Worm (Caenorhabditis elegans) whole organism, late embryonic: ENCODE data around the gene nekl-3.
A peak's percentile ranks its signal among the peaks of the same experiment; 100 is the strongest.

Experiments used
- C08G9.2 ChIP-seq: sonication (generic microtip); optimal IDR thresholded peaks from 2 replicates; lab custom pipeline; 2016; ENCODE audit warnings: mild to moderate bottlenecking, missing genetic modification characterization, moderate library complexity, missing compliant biosample characterization
- K02D7.2 ChIP-seq: sonication (generic microtip); optimal IDR thresholded peaks from 2 replicates; lab custom pipeline; 2017; ENCODE audit warnings: mild to moderate bottlenecking, missing genetic modification characterization, missing compliant biosample characterization
- T23F11.4 ChIP-seq: fragments of 200-800 bp; sonication (Bioruptor generic); optimal IDR thresholded peaks from 2 replicates; lab custom pipeline; 2018; ENCODE audit warnings: mild to moderate bottlenecking, missing genetic modification characterization, missing compliant biosample characterization
- Y22D7AL.16 ChIP-seq: sonication (generic microtip); optimal IDR thresholded peaks from 2 replicates; lab custom pipeline; 2016; ENCODE audit warnings: missing genetic modification characterization, missing compliant biosample characterization
- ama-1 ChIP-seq: fragments of 150-350 bp; optimal IDR thresholded peaks from 2 replicates; lab custom pipeline; 2014
- ceh-14 ChIP-seq: sonication (generic microtip); optimal IDR thresholded peaks from 2 replicates; lab custom pipeline; 2016; ENCODE audit warnings: missing genotype, missing genetic modification characterization, missing compliant biosample characterization
- ceh-19 ChIP-seq: fragments of 200-800 bp; sonication (Bioruptor generic); optimal IDR thresholded peaks from 2 replicates; lab custom pipeline; 2018; ENCODE audit warnings: mild to moderate bottlenecking, missing genetic modification characterization, missing compliant biosample characterization
- ceh-22 ChIP-seq: sonication (generic microtip); optimal IDR thresholded peaks from 2 replicates; lab custom pipeline; 2017; ENCODE audit warnings: missing biosample characterization, missing genetic modification characterization
- ceh-24 ChIP-seq: sonication (generic microtip); optimal IDR thresholded peaks from 2 replicates; lab custom pipeline; 2016; ENCODE audit warnings: mild to moderate bottlenecking, missing genetic modification characterization, missing compliant biosample characterization
- ceh-6 ChIP-seq: fragments of 200-800 bp; sonication (Bioruptor generic); optimal IDR thresholded peaks from 2 replicates; lab custom pipeline; 2018; ENCODE audit warnings: mild to moderate bottlenecking, missing genetic modification characterization, missing compliant biosample characterization
- ceh-9 ChIP-seq: sonication (generic microtip); optimal IDR thresholded peaks from 2 replicates; lab custom pipeline; 2016; ENCODE audit warnings: mild to moderate bottlenecking, missing genetic modification characterization, inconsistent platforms, missing compliant biosample characterization
- dve-1 ChIP-seq: sonication (generic microtip); optimal IDR thresholded peaks from 2 replicates; lab custom pipeline; 2017; ENCODE audit warnings: antibody characterized with exemption, mild to moderate bottlenecking, missing genetic modification characterization, missing compliant biosample characterization
- elt-4 ChIP-seq: sonication (generic microtip); optimal IDR thresholded peaks from 2 replicates; lab custom pipeline; 2016; ENCODE audit warnings: missing genetic modification characterization, missing compliant biosample characterization
- ets-4 ChIP-seq: sonication (generic microtip); optimal IDR thresholded peaks from 2 replicates; lab custom pipeline; 2016; ENCODE audit warnings: missing genetic modification characterization, missing compliant biosample characterization
- eyg-1 ChIP-seq: sonication (generic microtip); optimal IDR thresholded peaks from 2 replicates; lab custom pipeline; 2016; ENCODE audit warnings: missing genotype, missing genetic modification characterization, missing compliant biosample characterization
- fkh-6 ChIP-seq: sonication (generic microtip); optimal IDR thresholded peaks from 2 replicates; lab custom pipeline; 2016; ENCODE audit warnings: missing genetic modification characterization, missing compliant biosample characterization
- lin-11 ChIP-seq: fragments of 200-800 bp; sonication (Bioruptor generic); optimal IDR thresholded peaks from 2 replicates; lab custom pipeline; 2018; ENCODE audit warnings: mild to moderate bottlenecking, missing genetic modification characterization, missing compliant biosample characterization
- mec-3 ChIP-seq: sonication (generic microtip); optimal IDR thresholded peaks from 2 replicates; lab custom pipeline; 2016; ENCODE audit warnings: borderline replicate concordance, missing genetic modification characterization, missing compliant biosample characterization
- nfya-1 ChIP-seq: sonication (generic microtip); optimal IDR thresholded peaks from 2 replicates; lab custom pipeline; 2017; ENCODE audit warnings: missing genetic modification characterization, mild to moderate bottlenecking, missing compliant biosample characterization, antibody characterized with exemption, moderate library complexity
- nhr-232 ChIP-seq: sonication (generic microtip); optimal IDR thresholded peaks from 2 replicates; lab custom pipeline; 2016; ENCODE audit warnings: missing genetic modification characterization, missing compliant biosample characterization
- npax-4 ChIP-seq: sonication (generic microtip); optimal IDR thresholded peaks from 2 replicates; lab custom pipeline; 2016; ENCODE audit warnings: missing genetic modification characterization, missing compliant biosample characterization
- pag-3 ChIP-seq: sonication (generic microtip); optimal IDR thresholded peaks from 2 replicates; lab custom pipeline; 2016; ENCODE audit warnings: missing compliant biosample characterization, missing genetic modification characterization, borderline replicate concordance
- pax-1 ChIP-seq: fragments of 150-350 bp; optimal IDR thresholded peaks from 2 replicates; lab custom pipeline; 2014; ENCODE audit warnings: missing biosample characterization, missing genetic modification characterization
- pha-2 ChIP-seq: sonication (generic microtip); optimal IDR thresholded peaks from 2 replicates; lab custom pipeline; 2017; ENCODE audit warnings: mild to moderate bottlenecking, missing genetic modification characterization, missing compliant biosample characterization
- pros-1 ChIP-seq: fragments of 150-350 bp; optimal IDR thresholded peaks from 2 replicates; lab custom pipeline; 2014; ENCODE audit warnings: missing biosample characterization, missing genetic modification reagents, missing genetic modification characterization
- ref-2 ChIP-seq: sonication (generic microtip); optimal IDR thresholded peaks from 2 replicates; lab custom pipeline; 2016; ENCODE audit warnings: missing genetic modification characterization, missing compliant biosample characterization
- rnt-1 ChIP-seq: sonication (generic microtip); optimal IDR thresholded peaks from 2 replicates; lab custom pipeline; 2016; ENCODE audit warnings: missing genetic modification characterization, missing compliant biosample characterization
- sdc-2 ChIP-seq: sonication (generic microtip); optimal IDR thresholded peaks from 2 replicates; lab custom pipeline; 2016; ENCODE audit warnings: missing genotype, missing genetic modification characterization, missing compliant biosample characterization
- sox-2 ChIP-seq: fragments of 200-800 bp; sonication (Bioruptor generic); IDR thresholded peaks from 2 replicates; pipeline ENCODE4 v1.3.6; 2022; ENCODE audit warnings: missing genetic modification reagents, missing genetic modification characterization, missing compliant biosample characterization
- tbx-7 ChIP-seq: sonication (generic microtip); optimal IDR thresholded peaks from 2 replicates; lab custom pipeline; 2016; ENCODE audit warnings: missing genotype, missing genetic modification characterization, missing compliant biosample characterization
- unc-42 ChIP-seq: sonication (generic microtip); optimal IDR thresholded peaks from 2 replicates; lab custom pipeline; 2016; ENCODE audit warnings: missing genotype, missing genetic modification characterization, missing compliant biosample characterization
- ztf-16 ChIP-seq: sonication (generic microtip); optimal IDR thresholded peaks from 2 replicates; lab custom pipeline; 2017; ENCODE audit warnings: missing genetic modification characterization, missing compliant biosample characterization

nekl-3 gene

DNA sequence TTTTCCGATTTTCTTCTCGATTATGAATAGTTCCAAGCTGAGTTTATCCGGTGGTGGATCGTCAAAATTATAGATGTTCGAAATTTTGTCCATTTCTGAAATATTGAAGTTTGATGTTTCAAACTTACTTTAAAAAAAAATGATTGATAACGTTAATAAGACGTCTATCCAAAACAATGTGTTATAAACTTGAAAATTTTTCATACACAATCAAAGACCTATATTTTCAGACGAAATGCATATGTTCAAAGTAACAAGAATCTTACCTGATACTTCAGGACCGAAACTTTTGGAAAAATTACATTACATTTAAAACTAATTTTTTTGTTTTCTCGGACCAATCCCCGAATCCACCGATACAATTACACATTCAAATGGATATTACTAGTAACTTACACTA is at the start of gene nekl-3:
nekl-3 (minus strand) TSS at position 101 of the 400 bp plus-strand sequence.
- no peak for TF ChIP-seq pha-2
- TF ChIP-seq pag-3 (tag; lab: Kevin White, UChicago), result no peak
- TF ChIP-seq ref-2 (tag; lab: Kevin White, UChicago), result no peak
- TF ChIP-seq ceh-24 (tag; lab: Kevin White, UChicago), result no peak
- TF ChIP-seq sdc-2 (tag; lab: Kevin White, UChicago), result no peak
- no peak for TF ChIP-seq sox-2
- TF ChIP-seq rnt-1, result no peak
- no peak for TF ChIP-seq K02D7.2 (tag; lab: Kevin White, UChicago)
- TF ChIP-seq npax-4 (tag; lab: Kevin White, UChicago), result no peak
- TF ChIP-seq mec-3 (tag; lab: Kevin White, UChicago), result no peak

DNA sequence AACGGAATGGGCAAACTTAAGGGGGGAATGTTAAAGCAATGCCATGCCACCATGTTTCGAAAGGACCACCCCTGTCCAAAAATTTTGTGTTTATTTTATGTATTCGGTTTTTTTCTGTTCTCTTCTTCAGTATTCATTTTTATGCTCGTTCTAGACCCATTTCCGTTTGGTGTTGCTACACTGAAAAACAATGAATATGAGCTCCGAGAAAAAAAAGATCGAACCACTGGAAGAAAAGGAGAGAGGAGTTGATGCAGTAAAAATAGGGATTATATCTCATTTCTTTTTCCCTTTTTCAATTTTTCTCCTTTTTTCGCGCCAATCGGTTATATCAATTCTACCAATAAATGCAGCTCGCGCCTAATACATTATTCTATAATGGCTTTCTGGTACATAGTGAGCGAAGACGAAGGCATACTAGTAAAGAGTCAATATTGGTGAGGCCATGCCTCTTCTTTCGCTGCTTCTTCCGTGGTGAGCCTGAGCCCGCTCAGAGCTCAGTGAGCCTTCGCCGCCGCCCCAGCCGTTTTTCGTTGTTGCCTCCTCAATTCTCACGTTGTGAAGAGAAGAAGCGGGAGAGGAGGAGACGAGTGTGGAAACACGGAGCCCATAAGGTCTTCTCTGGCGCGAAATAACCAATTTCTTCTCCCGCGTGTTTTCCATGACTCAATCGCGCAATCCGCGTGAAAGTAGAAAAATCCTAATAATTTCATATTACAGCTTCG is 48.9 kb upstream of the nekl-3 start:
- TF ChIP-seq unc-42 (tag; lab: Kevin White, UChicago), result peak; percentile 8
- TF ChIP-seq Y22D7AL.16 (tag; lab: Kevin White, UChicago), result no peak
- TF ChIP-seq nfya-1 (tag; lab: Kevin White, UChicago), result no peak

DNA sequence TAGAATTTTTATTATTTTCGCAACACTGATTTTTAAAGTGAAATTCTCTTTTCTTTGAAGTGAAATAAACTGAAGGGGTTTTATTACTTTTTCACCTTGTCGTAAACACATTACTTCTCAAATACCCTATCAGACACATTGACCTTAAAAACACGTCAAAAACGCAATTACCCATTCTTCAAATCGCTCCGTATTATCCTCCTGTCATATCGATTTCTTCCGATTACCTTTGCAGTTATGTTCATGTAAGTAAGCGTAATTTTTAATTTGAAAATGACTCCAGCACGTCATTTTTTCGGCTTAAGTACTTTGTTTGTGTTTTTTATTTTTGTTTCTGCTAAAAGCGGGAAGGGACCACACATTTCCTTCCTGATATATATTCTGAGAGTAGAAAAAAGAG is 47.0 kb upstream of the nekl-3 start:
- no peak for TF ChIP-seq Y22D7AL.16 (tag; lab: Kevin White, UChicago)
- no peak for TF ChIP-seq ceh-6 (GFP tag; lab: Kevin White, UChicago)
- no peak for TF ChIP-seq C08G9.2 (tag; lab: Kevin White, UChicago)
- TF ChIP-seq lin-11 (tag; lab: Kevin White, UChicago), result no peak
- no peak for TF ChIP-seq unc-42 (tag; lab: Kevin White, UChicago)

DNA sequence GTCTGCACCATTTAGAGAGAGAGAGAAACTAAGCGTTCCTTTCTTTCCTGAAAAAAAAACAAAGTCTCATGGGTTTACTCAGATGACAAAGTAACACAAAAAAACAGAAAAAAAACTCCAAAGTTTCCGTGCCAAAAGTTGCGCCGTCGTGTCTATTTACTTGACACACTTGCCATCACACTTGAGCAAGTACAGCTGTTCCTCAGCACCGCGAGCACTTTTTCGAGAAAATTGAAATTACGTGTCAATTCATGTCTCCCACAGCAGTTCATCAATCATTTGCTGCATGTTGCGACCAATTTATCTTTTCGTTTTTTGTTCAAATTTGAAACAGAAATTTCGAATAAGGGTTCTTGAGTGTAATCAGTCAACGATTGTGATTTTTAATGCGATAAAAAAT is 45.2 kb upstream of the nekl-3 start:
- TF ChIP-seq T23F11.4 (GFP tag; lab: Kevin White, UChicago), result no peak
- TF ChIP-seq lin-11 (tag; lab: Kevin White, UChicago), result no peak
- TF ChIP-seq dve-1, result no peak
- no peak for TF ChIP-seq pros-1 (tag; lab: Kevin White, UChicago)
- no peak for TF ChIP-seq ceh-9 (tag; lab: Kevin White, UChicago)
- TF ChIP-seq npax-4 (tag; lab: Kevin White, UChicago), result no peak
- no peak for TF ChIP-seq pha-2
- TF ChIP-seq ztf-16, result no peak

DNA sequence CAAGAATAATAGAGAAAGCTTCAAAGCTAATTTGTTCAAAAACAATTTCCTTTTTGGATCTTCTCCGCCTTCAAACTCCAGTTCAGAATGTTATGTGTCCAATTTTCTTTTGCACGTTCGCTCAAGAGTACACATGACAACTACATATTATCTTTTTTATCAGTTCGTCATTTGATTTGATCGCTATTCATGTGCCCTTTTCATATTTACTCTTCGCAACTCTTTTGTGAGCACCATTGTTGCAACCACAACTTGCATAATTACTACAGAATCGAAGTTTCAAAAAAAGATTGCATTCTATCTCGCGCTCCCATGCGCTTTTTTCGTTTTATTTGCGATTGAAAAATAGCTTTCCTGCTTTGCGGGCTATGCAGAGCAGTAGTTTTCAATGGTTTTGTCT is 44.0 kb upstream of the nekl-3 start:
- TF ChIP-seq pax-1 (tag; lab: Kevin White, UChicago) (no peak), ceh-14 (tag; lab: Kevin White, UChicago) (no peak), ets-4 (tag; lab: Kevin White, UChicago) (no peak), npax-4 (tag; lab: Kevin White, UChicago) (no peak), ceh-22 (no peak), sdc-2 (tag; lab: Kevin White, UChicago) (no peak), ref-2 (tag; lab: Kevin White, UChicago) (no peak), tbx-7 (tag; lab: Kevin White, UChicago) (no peak), fkh-6 (tag; lab: Kevin White, UChicago) (no peak)
- TF ChIP-seq, all 69 proteins: peak for 0

DNA sequence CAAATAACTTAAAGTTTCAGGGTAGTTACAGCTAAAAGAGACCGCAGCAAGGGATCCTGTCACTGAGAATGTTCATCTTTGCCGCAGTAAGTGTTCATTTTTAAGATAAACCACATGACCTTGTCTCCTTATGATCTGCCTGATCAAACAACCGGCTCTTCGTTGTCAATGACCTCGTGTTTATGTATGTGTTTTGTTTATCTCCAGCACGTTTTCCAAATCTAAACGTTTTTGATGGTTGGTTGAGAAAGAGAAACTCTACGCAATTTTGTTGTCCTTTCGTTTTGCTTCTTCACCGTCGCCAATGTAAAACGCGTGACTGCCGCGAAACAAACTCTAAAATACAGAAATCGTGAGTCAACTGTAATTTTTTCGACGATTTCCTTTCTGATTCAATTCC is 42.8 kb upstream of the nekl-3 start, which contains the start of gene tsct-1:
tsct-1 (plus strand) TSS at position 12 of the 400 bp plus-strand sequence.
- TF ChIP-seq ztf-16 (no peak), eyg-1 (tag; lab: Kevin White, UChicago) (no peak), ama-1 (lab: Kevin White, UChicago) (no peak), dve-1 (no peak), nhr-232 (tag; lab: Kevin White, UChicago) (no peak), nfya-1 (tag; lab: Kevin White, UChicago) (no peak), K02D7.2 (tag; lab: Kevin White, UChicago) (no peak), elt-4 (tag; lab: Kevin White, UChicago) (no peak), ceh-19 (GFP tag; lab: Kevin White, UChicago) (no peak), ets-4 (tag; lab: Kevin White, UChicago) (no peak)
